Worm (Caenorhabditis elegans) whole organism, young adult: Measurements from ENCODE around the gene F43E2.1.

Source experiments
- B0261.1 ChIP-seq: sonication (generic microtip); optimal IDR thresholded peaks from 2 replicates; lab custom pipeline; 2016; ENCODE audit warnings: mild to moderate bottlenecking, missing genetic modification characterization, moderate library complexity, missing compliant biosample characterization
- B0336.3 ChIP-seq: fragments of 200-800 bp; sonication (Bioruptor generic); IDR thresholded peaks from 2 replicates; pipeline ENCODE4 v1.3.6; 2022; ENCODE audit warnings: missing genetic modification characterization, missing compliant biosample characterization
- C06A6.2 ChIP-seq: fragments of 200-800 bp; sonication (Bioruptor generic); conservative IDR thresholded peaks from 2 replicates; pipeline ENCODE4 v1.3.6; 2022; ENCODE audit warnings: missing genetic modification characterization, missing compliant biosample characterization
- F22D6.2 ChIP-seq: sonication (generic microtip); optimal IDR thresholded peaks from 2 replicates; lab custom pipeline; 2016; ENCODE audit warnings: mild to moderate bottlenecking, missing genetic modification characterization, missing compliant biosample characterization
- F37B4.10 ChIP-seq: fragments of 200-800 bp; sonication (Bioruptor generic); IDR thresholded peaks from 2 replicates; pipeline ENCODE4 v1.3.6; 2022; ENCODE audit warnings: missing genetic modification characterization, missing compliant biosample characterization
- T07F8.4 ChIP-seq: sonication (generic microtip); optimal IDR thresholded peaks from 2 replicates; lab custom pipeline; 2016; ENCODE audit warnings: mild to moderate bottlenecking, missing genetic modification characterization, moderate library complexity, missing compliant biosample characterization
- Y56A3A.18 ChIP-seq: fragments of 200-800 bp; sonication (Bioruptor generic); IDR thresholded peaks from 2 replicates; pipeline ENCODE4 v1.3.6; 2022; ENCODE audit warnings: missing genetic modification reagents, missing genetic modification characterization, missing compliant biosample characterization
- Y67H2A.10 ChIP-seq: fragments of 200-800 bp; sonication (Bioruptor generic); conservative IDR thresholded peaks from 2 replicates; pipeline ENCODE4 v1.3.6; 2022; ENCODE audit warnings: missing genetic modification reagents, missing genetic modification characterization, missing compliant biosample characterization
- ama-1 ChIP-seq, 3 experiments: fragments of 150-350 bp in 1 of 3; sonication (generic microtip) in 2 of 3; optimal IDR thresholded peaks; 2 replicates each; lab custom pipeline; 2014 to 2018; ENCODE audit warnings: missing biosample characterization in 2 of 3, missing genetic modification characterization in 2 of 3, missing genetic modification reagents in 2 of 3
- atf-7 ChIP-seq: sonication (generic microtip); optimal IDR thresholded peaks from 2 replicates; lab custom pipeline; 2017; ENCODE audit warnings: mild to moderate bottlenecking, missing genetic modification characterization, missing compliant biosample characterization
- attf-6 ChIP-seq: fragments of 200-800 bp; sonication (Bioruptor generic); IDR thresholded peaks from 2 replicates; pipeline ENCODE4 v1.3.6; 2022; ENCODE audit warnings: missing genetic modification reagents, missing genetic modification characterization, missing compliant biosample characterization
- cebp-1 ChIP-seq, 2 experiments: fragments of 200-800 bp in 1 of 2; sonication (Bioruptor generic) in 1 of 2; sonication (generic microtip) in 1 of 2; IDR thresholded peaks in 1 of 2; optimal IDR thresholded peaks in 1 of 2; 2 replicates each; pipeline versions ENCODE4 v1.3.6 to Lab custom; 2017 to 2022; ENCODE audit warnings: missing compliant biosample characterization in 2 of 2, missing genetic modification characterization in 2 of 2, mild to moderate bottlenecking in 1 of 2, missing genetic modification reagents in 1 of 2, moderate library complexity in 1 of 2
- ceh-100 ChIP-seq: fragments of 200-800 bp; sonication (Bioruptor generic); IDR thresholded peaks from 2 replicates; pipeline ENCODE4 v1.3.6; 2022; ENCODE audit warnings: missing genetic modification reagents, missing genetic modification characterization, missing compliant biosample characterization
- ceh-40 ChIP-seq: fragments of 200-800 bp; sonication (Bioruptor generic); IDR thresholded peaks from 2 replicates; pipeline ENCODE4 v1.3.6; 2022; ENCODE audit warnings: missing genetic modification characterization, missing compliant biosample characterization
- ceh-79 ChIP-seq: sonication (generic microtip); optimal IDR thresholded peaks from 2 replicates; lab custom pipeline; 2017; ENCODE audit warnings: mild to moderate bottlenecking, missing genetic modification characterization, missing compliant biosample characterization
- ceh-91 ChIP-seq: fragments of 200-800 bp; sonication (Bioruptor generic); IDR thresholded peaks from 2 replicates; pipeline ENCODE4 v1.3.6; 2022; ENCODE audit warnings: missing genetic modification reagents, missing genetic modification characterization, missing compliant biosample characterization
- chd-7 ChIP-seq: sonication (generic microtip); optimal IDR thresholded peaks from 2 replicates; lab custom pipeline; 2016; ENCODE audit warnings: mild to moderate bottlenecking, missing genetic modification characterization, moderate library complexity, missing compliant biosample characterization
- efl-1 ChIP-seq: fragments of 150-350 bp; optimal IDR thresholded peaks from 2 replicates; lab custom pipeline; 2014; ENCODE audit warnings: missing biosample characterization, missing genetic modification reagents, missing genetic modification characterization
- egrh-3 ChIP-seq: fragments of 200-800 bp; sonication (Bioruptor generic); IDR thresholded peaks from 2 replicates; pipeline ENCODE4 v1.3.6; 2022; ENCODE audit warnings: missing genetic modification reagents, missing genetic modification characterization, missing compliant biosample characterization
- fkh-3 ChIP-seq: sonication (generic microtip); optimal IDR thresholded peaks from 2 replicates; lab custom pipeline; 2016; ENCODE audit warnings: mild to moderate bottlenecking, missing genetic modification characterization, missing compliant biosample characterization
- gei-17 ChIP-seq: fragments of 200-800 bp; sonication (Bioruptor generic); optimal IDR thresholded peaks from 2 replicates; lab custom pipeline; 2018; ENCODE audit warnings: mild to moderate bottlenecking, missing genetic modification characterization, missing compliant biosample characterization
- lag-1 ChIP-seq: fragments of 200-800 bp; sonication (Bioruptor generic); IDR thresholded peaks from 2 replicates; pipeline ENCODE4 v1.3.6; 2022; ENCODE audit warnings: missing genetic modification reagents, missing genetic modification characterization, missing compliant biosample characterization
- lir-1 ChIP-seq: fragments of 200-800 bp; sonication (Bioruptor generic); conservative IDR thresholded peaks from 2 replicates; pipeline ENCODE4 v1.3.6; 2022; ENCODE audit warnings: missing genetic modification reagents, missing genetic modification characterization, missing compliant biosample characterization
- lsy-27 ChIP-seq: sonication (generic microtip); optimal IDR thresholded peaks from 2 replicates; lab custom pipeline; 2017; ENCODE audit warnings: missing genetic modification characterization, mild to moderate bottlenecking, missing compliant biosample characterization, antibody characterized with exemption, missing genotype, borderline replicate concordance; ENCODE audit not compliant: insufficient read depth
- madf-10 ChIP-seq: sonication (generic microtip); optimal IDR thresholded peaks from 2 replicates; lab custom pipeline; 2016; ENCODE audit warnings: mild to moderate bottlenecking, missing genetic modification characterization, missing compliant biosample characterization
- madf-3 ChIP-seq: fragments of 200-800 bp; sonication (Bioruptor generic); IDR thresholded peaks from 2 replicates; pipeline ENCODE4 v1.3.6; 2022; ENCODE audit warnings: missing genetic modification reagents, missing genetic modification characterization, missing compliant biosample characterization
- madf-6 ChIP-seq: fragments of 200-800 bp; sonication (Bioruptor generic); IDR thresholded peaks from 2 replicates; pipeline ENCODE4 v1.3.6; 2022; ENCODE audit warnings: missing genetic modification reagents, missing genetic modification characterization, missing compliant biosample characterization
- madf-8 ChIP-seq: fragments of 200-800 bp; sonication (Bioruptor generic); conservative IDR thresholded peaks from 2 replicates; pipeline ENCODE4 v1.3.6; 2022; ENCODE audit warnings: missing genetic modification reagents, missing genetic modification characterization, missing compliant biosample characterization
- mxl-1 ChIP-seq: sonication (generic microtip); optimal IDR thresholded peaks from 2 replicates; lab custom pipeline; 2016; ENCODE audit warnings: missing genetic modification characterization, missing compliant biosample characterization
- repo-1 ChIP-seq: sonication (generic microtip); optimal IDR thresholded peaks from 2 replicates; lab custom pipeline; 2017; ENCODE audit warnings: mild to moderate bottlenecking, missing genetic modification characterization, missing compliant biosample characterization
- sdz-38 ChIP-seq: sonication (generic microtip); optimal IDR thresholded peaks from 2 replicates; lab custom pipeline; 2016; ENCODE audit warnings: missing genotype, missing genetic modification characterization, missing compliant biosample characterization
- snpc-1.3 ChIP-seq: sonication (generic microtip); optimal IDR thresholded peaks from 2 replicates; lab custom pipeline; 2017; ENCODE audit warnings: missing genetic modification characterization, mild to moderate bottlenecking, missing compliant biosample characterization, antibody characterized with exemption, moderate library complexity, missing genotype, missing genetic modification reagents; ENCODE audit not compliant: insufficient read depth
- snpc-4 ChIP-seq, 5 experiments: fragments of 150-350 bp in 1 of 5; sonication (generic microtip) in 4 of 5; optimal IDR thresholded peaks; 2 replicates each; lab custom pipeline; 2014 to 2018; ENCODE audit warnings: missing genetic modification characterization in 5 of 5, missing biosample characterization in 3 of 5, antibody characterized with exemption in 2 of 5, mild to moderate bottlenecking in 2 of 5, missing compliant biosample characterization in 2 of 5, missing genotype in 2 of 5, moderate library complexity in 2 of 5, missing genetic modification reagents in 1 of 5
- sptf-2 ChIP-seq: fragments of 200-800 bp; sonication (Bioruptor generic); optimal IDR thresholded peaks from 2 replicates; lab custom pipeline; 2018; ENCODE audit warnings: mild to moderate bottlenecking, missing genetic modification characterization, missing compliant biosample characterization
- unc-62 ChIP-seq: fragments of 150-350 bp; optimal IDR thresholded peaks from 2 replicates; lab custom pipeline; 2014; ENCODE audit warnings: missing biosample characterization, missing genetic modification reagents, missing genetic modification characterization
- ztf-28 ChIP-seq: fragments of 200-800 bp; sonication (Bioruptor generic); IDR thresholded peaks from 2 replicates; pipeline ENCODE4 v1.3.6; 2022; ENCODE audit warnings: missing genetic modification reagents, missing genetic modification characterization, missing compliant biosample characterization
- ztf-3 ChIP-seq: fragments of 200-800 bp; sonication (Bioruptor generic); optimal IDR thresholded peaks from 2 replicates; lab custom pipeline; 2018; ENCODE audit warnings: mild to moderate bottlenecking, missing genetic modification characterization, missing compliant biosample characterization

The F43E2.1 gene

DNA sequence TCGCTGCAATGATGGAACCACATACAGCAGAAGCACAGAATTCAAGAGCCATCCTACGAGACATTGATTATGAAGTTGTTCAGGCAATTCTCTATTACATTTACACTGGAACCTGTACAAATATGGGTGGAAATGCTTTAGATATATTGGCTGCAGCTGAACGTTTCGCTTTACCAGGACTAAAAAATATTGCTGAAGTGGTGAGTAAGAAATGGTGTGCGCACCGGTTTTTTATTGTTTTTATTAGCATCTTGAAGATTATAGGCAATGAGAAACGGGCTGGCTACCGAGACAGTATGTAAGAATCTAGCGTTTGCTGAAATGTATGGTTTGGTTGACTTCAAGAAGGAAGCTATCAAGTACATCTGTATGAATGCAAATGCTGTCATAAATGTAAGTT lies 21.0 kb downstream of the F43E2.1 start:
- TF ChIP-seq attf-6 (GFP tag; lab: Robert Waterston, UW) (no peak), egrh-3 (GFP tag; lab: Robert Waterston, UW) (no peak), mxl-1 (tag; lab: Kevin White, UChicago) (no peak), fkh-3 (tag; lab: Kevin White, UChicago) (no peak), sptf-2 (no peak), B0336.3 (GFP tag; lab: Robert Waterston, UW) (no peak), madf-3 (GFP tag; lab: Robert Waterston, UW) (no peak)

DNA sequence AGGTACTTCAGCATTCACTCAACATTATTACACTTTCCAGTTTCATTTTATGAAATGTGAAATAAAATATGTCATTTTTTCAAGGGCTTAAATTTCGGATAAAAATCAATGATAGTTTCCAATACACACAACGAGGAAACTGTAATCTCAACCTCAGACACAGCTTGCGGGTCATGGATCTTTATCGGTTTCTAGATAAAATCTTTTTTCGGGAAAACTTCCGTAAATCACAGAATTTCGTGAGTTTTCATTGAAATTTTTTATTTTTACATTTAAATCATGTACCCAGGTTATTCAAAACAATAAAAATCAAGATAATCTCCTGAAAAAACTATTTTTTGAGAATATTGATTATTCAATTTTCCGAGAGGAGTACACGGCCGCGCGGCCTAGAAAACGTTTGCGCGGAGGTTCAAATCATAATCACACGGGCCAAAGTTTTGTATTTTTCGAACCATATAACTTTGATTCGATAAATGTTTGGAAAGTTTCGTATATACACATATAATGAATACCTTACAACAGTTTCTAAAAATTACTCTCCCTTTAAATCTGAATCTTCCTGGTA lies 22.3 kb downstream of the F43E2.1 start:
- TF ChIP-seq ceh-100 (GFP tag; lab: Robert Waterston, UW) (no peak), ama-1 (optimal IDR thresholded peaks at IDR 0.05; lab: Kevin White, UChicago) (no peak), ama-1 (GFP tag; optimal IDR thresholded peaks at IDR 0.05; lab: Kevin White, UChicago) (peak in 1 of 2 experiments; percentile 13), ztf-3 (GFP tag; lab: Kevin White, UChicago) (no peak), F22D6.2 (tag; lab: Kevin White, UChicago) (no peak), sdz-38 (tag; lab: Kevin White, UChicago) (no peak), efl-1 (peak; percentile 8), cebp-1 (GFP tag; IDR thresholded peaks at IDR 0.05; lab: Robert Waterston, UW) (no peak), cebp-1 (tag; optimal IDR thresholded peaks at IDR 0.05; lab: Kevin White, UChicago) (peak; percentile 29), lir-1 (GFP tag; lab: Robert Waterston, UW) (no peak), ceh-91 (GFP tag; lab: Robert Waterston, UW) (no peak), snpc-1.3 (tag; lab: Kevin White, UChicago) (no peak), ztf-28 (GFP tag; lab: Robert Waterston, UW) (no peak), lag-1 (GFP tag; lab: Robert Waterston, UW) (no peak), snpc-4 (GFP tag; optimal IDR thresholded peaks at IDR 0.05; lab: Kevin White, UChicago) (no peak), snpc-4 (tag; optimal IDR thresholded peaks at IDR 0.05; lab: Kevin White, UChicago) (peak in 2 of 4 experiments; percentile 8 to 18), repo-1 (tag; lab: Kevin White, UChicago) (no peak), atf-7 (no peak), madf-6 (0 out of 2 replicates have a peak, but pooled peaks have one; percentile 17)

DNA sequence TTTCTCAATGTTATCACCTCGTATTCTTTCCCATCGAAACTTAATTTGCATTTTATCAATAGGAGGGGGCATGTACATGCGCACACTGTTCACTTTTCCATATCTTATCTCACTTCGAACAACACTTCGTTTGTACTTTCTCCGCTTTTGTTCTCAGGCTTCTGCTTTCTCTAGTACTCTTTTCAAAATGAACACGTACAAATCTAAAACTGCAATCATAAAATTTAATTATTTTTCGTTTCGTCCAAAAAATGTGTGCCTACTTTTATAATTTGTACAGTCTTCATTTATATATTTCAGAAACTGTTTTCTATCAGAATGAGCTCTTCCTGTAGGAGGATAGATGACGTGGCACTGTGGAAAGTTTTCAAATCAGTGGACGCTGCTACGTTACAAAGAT lies 23.6 kb downstream of the F43E2.1 start, which contains the start of gene C07D10.1:
C07D10.1 (plus strand) TSS at position 301 of the 400 bp plus-strand sequence.
- TF ChIP-seq lsy-27 (tag; lab: Kevin White, UChicago) (no peak), lag-1 (GFP tag; lab: Robert Waterston, UW) (no peak), C06A6.2 (GFP tag; lab: Robert Waterston, UW) (no peak), unc-62 (GFP tag; lab: Kevin White, UChicago) (no peak), B0261.1 (tag; lab: Kevin White, UChicago) (no peak), ama-1 (optimal IDR thresholded peaks at IDR 0.05; lab: Kevin White, UChicago) (no peak), ama-1 (GFP tag; optimal IDR thresholded peaks at IDR 0.05; lab: Kevin White, UChicago) (no peak), snpc-1.3 (tag; lab: Kevin White, UChicago) (no peak), Y56A3A.18 (GFP tag; lab: Robert Waterston, UW) (no peak), Y67H2A.10 (GFP tag; lab: Robert Waterston, UW) (no peak), gei-17 (GFP tag; lab: Kevin White, UChicago) (no peak), egrh-3 (GFP tag; lab: Robert Waterston, UW) (no peak), ceh-40 (GFP tag; lab: Robert Waterston, UW) (no peak), ceh-79 (tag; lab: Kevin White, UChicago) (no peak), madf-8 (GFP tag; lab: Robert Waterston, UW) (no peak), ceh-100 (GFP tag; lab: Robert Waterston, UW) (no peak), madf-10 (tag; lab: Kevin White, UChicago) (no peak), chd-7 (no peak), F37B4.10 (no peak), T07F8.4 (no peak), sdz-38 (tag; lab: Kevin White, UChicago) (no peak)
